Worm (Caenorhabditis elegans) whole organism, early embryonic: ENCODE results near the gene thn-1.

Source experiments
- B0310.2 ChIP-seq: sonication (generic microtip); optimal IDR thresholded peaks from 2 replicates; lab custom pipeline; 2016; ENCODE audit warnings: mild to moderate bottlenecking, missing genetic modification characterization, missing compliant biosample characterization
- aly-1 ChIP-seq: sonication (generic microtip); optimal IDR thresholded peaks from 2 replicates; lab custom pipeline; 2016; ENCODE audit warnings: missing genetic modification characterization, missing compliant biosample characterization
- ama-1 ChIP-seq: fragments of 150-350 bp; optimal IDR thresholded peaks from 2 replicates; lab custom pipeline; 2014
- ceh-13 ChIP-seq: fragments of 200-800 bp; sonication (Bioruptor generic); optimal IDR thresholded peaks from 2 replicates; lab custom pipeline; 2018; ENCODE audit warnings: mild to moderate bottlenecking, missing genetic modification characterization, missing compliant biosample characterization
- ceh-36 ChIP-seq: sonication (generic microtip); optimal IDR thresholded peaks from 2 replicates; lab custom pipeline; 2016; ENCODE audit warnings: missing genetic modification characterization, inconsistent platforms, missing compliant biosample characterization
- ets-7 ChIP-seq: sonication (generic microtip); optimal IDR thresholded peaks from 2 replicates; lab custom pipeline; 2016; ENCODE audit warnings: missing genotype, missing genetic modification characterization, missing compliant biosample characterization
- flt-1 ChIP-seq: fragments of 200-800 bp; sonication (Bioruptor generic); IDR thresholded peaks from 2 replicates; pipeline ENCODE4 v1.3.6; 2022; ENCODE audit warnings: missing genetic modification characterization, missing compliant biosample characterization
- hmbx-1 ChIP-seq: sonication (generic microtip); optimal IDR thresholded peaks from 2 replicates; lab custom pipeline; 2016; ENCODE audit warnings: mild to moderate bottlenecking, missing genetic modification characterization, missing compliant biosample characterization
- hmg-4 ChIP-seq: fragments of 200-800 bp; sonication (Bioruptor generic); optimal IDR thresholded peaks from 2 replicates; lab custom pipeline; 2018; ENCODE audit warnings: mild to moderate bottlenecking, missing genetic modification characterization, missing compliant biosample characterization
- pes-1 ChIP-seq: fragments of 200-800 bp; sonication (Bioruptor generic); IDR thresholded peaks from 2 replicates; pipeline ENCODE4 v1.3.6; 2022; ENCODE audit warnings: missing genetic modification reagents, missing genetic modification characterization, missing compliant biosample characterization
- scrt-1 ChIP-seq: fragments of 200-800 bp; sonication (Bioruptor generic); IDR thresholded peaks from 2 replicates; pipeline ENCODE4 v1.3.6; 2022; ENCODE audit warnings: missing genetic modification characterization, missing compliant biosample characterization
- sea-1 ChIP-seq: fragments of 200-800 bp; sonication (Bioruptor generic); conservative IDR thresholded peaks from 2 replicates; pipeline ENCODE4 v1.3.6; 2022; ENCODE audit warnings: missing genetic modification characterization, missing compliant biosample characterization
- tbx-37 ChIP-seq: fragments of 200-800 bp; sonication (Bioruptor generic); conservative IDR thresholded peaks from 2 replicates; pipeline ENCODE4 v1.3.6; 2022; ENCODE audit warnings: missing genetic modification reagents, missing genetic modification characterization, missing compliant biosample characterization
- tra-4 ChIP-seq: sonication (generic microtip); optimal IDR thresholded peaks from 2 replicates; lab custom pipeline; 2017; ENCODE audit warnings: missing genetic modification characterization, missing compliant biosample characterization

- TF ChIP-seq aly-1 = no peak
- no peak for TF ChIP-seq pes-1
- TF ChIP-seq hmg-4 (GFP tag; lab: Kevin White, UChicago) = no peak
- no peak for TF ChIP-seq flt-1 (GFP tag; lab: Robert Waterston, UW)
- no peak for TF ChIP-seq ceh-36 (tag; lab: Kevin White, UChicago)
- TF ChIP-seq ets-7 (tag; lab: Kevin White, UChicago) = no peak
- TF ChIP-seq B0310.2 (tag; lab: Kevin White, UChicago) = no peak
- TF ChIP-seq ama-1 = no peak
- TF ChIP-seq tbx-37 = no peak
- no peak for TF ChIP-seq hmbx-1 (tag; lab: Kevin White, UChicago)
- TF ChIP-seq scrt-1 = no peak
- no peak for TF ChIP-seq tra-4 (tag; lab: Kevin White, UChicago)
- TF ChIP-seq ceh-13 (GFP tag; lab: Kevin White, UChicago) = no peak
- TF ChIP-seq sea-1 (GFP tag; lab: Robert Waterston, UW) = no peak
Observed at ce11 chrIV:12349639-12350038, 30.2 kb upstream of the thn-1 start, which contains the start of gene best-22.
